Fruit fly (Drosophila melanogaster): ENCODE data around the gene Eig71Ec.

The Eig71Ec gene

DNA sequence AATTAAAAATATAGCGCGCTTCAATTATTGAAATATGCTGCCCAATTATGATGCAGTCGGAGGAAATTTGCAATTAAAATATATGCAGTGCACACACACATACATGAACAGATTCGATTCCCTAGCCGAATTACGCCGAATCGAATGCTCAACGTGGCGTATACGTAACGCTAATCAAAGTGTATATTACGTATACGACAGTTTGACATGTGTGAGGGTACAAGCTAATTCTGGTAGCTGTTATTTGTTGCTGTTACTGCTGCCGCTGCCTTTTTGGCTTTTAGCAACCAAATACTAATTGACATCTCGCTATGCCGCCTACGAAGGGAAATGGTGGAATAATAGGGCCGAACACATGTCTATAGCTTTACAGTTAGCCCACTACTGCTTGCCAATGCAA is 24.8 kb downstream of the Eig71Ec start:
- TF ChIP-seq usp (GFP tag; optimal IDR thresholded peaks at IDR 0.05) (no peak), dl (GFP tag; optimal IDR thresholded peaks at IDR 0.05; ENCODE audit: insufficient read depth in 1 of 2, partially characterized antibody in 2 of 2) (no peak), fru (GFP tag; optimal IDR thresholded peaks at IDR 0.05) (no peak), jim (GFP tag; optimal IDR thresholded peaks at IDR 0.05) (no peak), GATAd (GFP tag; optimal IDR thresholded peaks at IDR 0.05) (no peak), CG32264 (GFP tag; optimal IDR thresholded peaks at IDR 0.05) (no peak), Dfd (GFP tag; optimal IDR thresholded peaks at IDR 0.05) (no peak), ey (GFP tag; optimal IDR thresholded peaks at IDR 0.05) (no peak), rgr (GFP tag; optimal IDR thresholded peaks at IDR 0.05) (no peak), CrebA (GFP tag; optimal IDR thresholded peaks at IDR 0.05; ENCODE audit: borderline replicate concordance) (no peak), lola (GFP tag; optimal IDR thresholded peaks at IDR 0.05) (no peak), Mio (GFP tag; optimal IDR thresholded peaks at IDR 0.05) (no peak)

DNA sequence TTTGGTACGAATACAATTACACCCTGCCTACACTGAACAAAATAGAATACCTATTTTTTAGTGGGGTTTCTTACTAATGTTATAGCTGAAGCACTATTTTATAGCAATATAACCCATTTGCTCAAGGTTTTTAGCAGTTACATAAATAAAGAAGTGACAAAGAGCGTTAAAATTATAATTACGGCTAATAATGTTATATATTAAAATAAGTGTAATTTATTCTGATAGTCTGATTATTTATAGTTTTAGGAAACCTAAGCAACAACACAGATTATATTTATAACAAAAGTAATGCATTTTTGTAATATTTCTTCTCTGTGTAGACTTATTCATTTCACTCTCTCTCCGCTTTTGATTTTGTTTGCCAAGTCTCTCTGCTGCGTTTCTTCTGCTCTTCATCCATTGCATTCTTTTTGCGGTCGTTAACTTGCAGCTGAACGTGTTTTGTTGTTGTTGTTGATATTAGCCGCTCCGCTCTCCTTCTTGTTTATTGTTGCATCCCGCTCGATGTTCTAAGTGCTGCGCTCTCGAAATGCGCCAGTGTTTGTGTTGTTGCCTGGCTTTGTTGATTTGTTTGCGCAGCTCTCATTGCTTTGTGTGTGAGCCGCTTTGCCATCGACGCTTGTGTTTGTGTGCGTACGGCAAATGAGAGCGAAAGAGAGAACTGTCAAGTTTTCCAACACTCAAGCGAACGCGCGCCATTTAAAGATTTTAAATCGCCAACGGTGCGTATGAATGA is 26.2 kb downstream of the Eig71Ec start:
- TF ChIP-seq CG9705 (GFP tag; optimal IDR thresholded peaks at IDR 0.05) (peak; percentile 85), Rel (GFP tag; optimal IDR thresholded peaks at IDR 0.05) (no peak), Rel (tag; optimal IDR thresholded peaks at IDR 0.05) (peak; percentile 51), jim (GFP tag; optimal IDR thresholded peaks at IDR 0.05) (no peak), h (GFP tag; optimal IDR thresholded peaks at IDR 0.05) (peak; percentile 94), dsf (GFP tag; optimal IDR thresholded peaks at IDR 0.05; ENCODE audit: borderline replicate concordance) (peak; percentile 35), N (GFP tag; optimal IDR thresholded peaks at IDR 0.05) (no peak), Myc (optimal IDR thresholded peaks at IDR 0.05) (no peak), Hnf4 (GFP tag; optimal IDR thresholded peaks at IDR 0.05) (peak; percentile 78), Mio (GFP tag; optimal IDR thresholded peaks at IDR 0.05) (no peak), Abd-B (GFP tag; optimal IDR thresholded peaks at IDR 0.05) (no peak), Vsx2 (GFP tag; optimal IDR thresholded peaks at IDR 0.05; ENCODE audit: partially characterized antibody) (peak; percentile 42), sv (GFP tag; optimal IDR thresholded peaks at IDR 0.05) (peak; percentile 79), brk (GFP tag; optimal IDR thresholded peaks at IDR 0.05) (peak; percentile 77), dl (GFP tag; optimal IDR thresholded peaks at IDR 0.05; ENCODE audit: insufficient read depth in 1 of 2, partially characterized antibody in 2 of 2) (peak; percentile 8 to 42), Dfd (GFP tag; optimal IDR thresholded peaks at IDR 0.05) (peak; percentile 51), psq (GFP tag; optimal IDR thresholded peaks at IDR 0.05) (peak; percentile 97), usp (GFP tag; optimal IDR thresholded peaks at IDR 0.05) (no peak), br (GFP tag; optimal IDR thresholded peaks at IDR 0.05) (peak; percentile 61), rgr (GFP tag; optimal IDR thresholded peaks at IDR 0.05) (peak; percentile 94), ey (GFP tag; optimal IDR thresholded peaks at IDR 0.05) (peak; percentile 84), GATAd (GFP tag; optimal IDR thresholded peaks at IDR 0.05) (no peak), lola (GFP tag; optimal IDR thresholded peaks at IDR 0.05) (no peak), foxo (GFP tag; optimal IDR thresholded peaks at IDR 0.05) (peak; percentile 29 to 98), sage (GFP tag; optimal IDR thresholded peaks at IDR 0.05) (peak; percentile 79), Hr83 (GFP tag; optimal IDR thresholded peaks at IDR 0.05; ENCODE audit: poor library complexity, severe bottlenecking) (peak; percentile 86), fru (GFP tag; optimal IDR thresholded peaks at IDR 0.05) (peak; percentile 92), Sp1 (GFP tag; optimal IDR thresholded peaks at IDR 0.05) (peak; percentile 97), tai (GFP tag; optimal IDR thresholded peaks at IDR 0.05) (peak; percentile 43), Hr78 (GFP tag; optimal IDR thresholded peaks at IDR 0.05) (no peak), pan (optimal IDR thresholded peaks at IDR 0.05) (no peak), HLH106 (tag; optimal IDR thresholded peaks at IDR 0.05) (peak; percentile 98), Jra (GFP tag; optimal IDR thresholded peaks at IDR 0.05) (peak; percentile 58), Dif (GFP tag; optimal IDR thresholded peaks at IDR 0.05; ENCODE audit: partially characterized antibody) (peak; percentile 28), OdsH (GFP tag; optimal IDR thresholded peaks at IDR 0.05) (peak; percentile 96), CG32264 (GFP tag; optimal IDR thresholded peaks at IDR 0.05) (peak; percentile 9), woc (GFP tag; optimal IDR thresholded peaks at IDR 0.05) (peak; percentile 78), CrebA (GFP tag; optimal IDR thresholded peaks at IDR 0.05; ENCODE audit: borderline replicate concordance) (peak; percentile 22), dmrt93B (GFP tag; optimal IDR thresholded peaks at IDR 0.05) (peak; percentile 95)

All from whole organism, wandering third instar larva.